Worm (Caenorhabditis elegans) whole organism, L1 larva: ENCODE results near the gene sam-4.
A peak's percentile ranks its signal among the peaks of the same experiment; 100 is the strongest.
"Not testable (repeated sequence)": the region's sequence is repeated elsewhere in the genome, so short reads cannot be mapped to it uniquely, and the experiment has no call there.

Experiments
- F16B12.6 ChIP-seq: fragments of 150-350 bp; optimal IDR thresholded peaks from 2 replicates; lab custom pipeline; 2014; ENCODE audit warnings: missing biosample characterization, missing genetic modification characterization
- aha-1 ChIP-seq: fragments of 150-350 bp; optimal IDR thresholded peaks from 2 replicates; lab custom pipeline; 2014; ENCODE audit warnings: missing biosample characterization, missing genetic modification characterization
- blmp-1 ChIP-seq: fragments of 150-350 bp; optimal IDR thresholded peaks from 2 replicates; lab custom pipeline; 2014; ENCODE audit warnings: missing biosample characterization, missing genetic modification characterization
- ceh-63 ChIP-seq: fragments of 200-800 bp; sonication (Bioruptor generic); optimal IDR thresholded peaks from 2 replicates; lab custom pipeline; 2018; ENCODE audit warnings: mild to moderate bottlenecking, missing genetic modification characterization, missing compliant biosample characterization
- ceh-82 ChIP-seq, 3 experiments: fragments of 150-350 bp in 1 of 3; sonication (generic microtip) in 2 of 3; optimal IDR thresholded peaks; 2 replicates each; lab custom pipeline; 2014 to 2017; ENCODE audit warnings: missing biosample characterization in 3 of 3, missing genetic modification characterization in 3 of 3
- ceh-90 ChIP-seq: sonication (generic microtip); optimal IDR thresholded peaks from 2 replicates; lab custom pipeline; 2016; ENCODE audit warnings: missing genetic modification characterization, missing compliant biosample characterization
- ces-1 ChIP-seq: fragments of 150-350 bp; optimal IDR thresholded peaks from 2 replicates; lab custom pipeline; 2014; ENCODE audit warnings: missing biosample characterization, missing genetic modification reagents, missing genetic modification characterization
- dpl-1 ChIP-seq, 3 experiments: fragments of 150-350 bp in 2 of 3; sonication (generic microtip) in 1 of 3; optimal IDR thresholded peaks; 2 replicates each; lab custom pipeline; 2014 to 2017; ENCODE audit warnings: missing biosample characterization in 3 of 3, missing genetic modification characterization in 3 of 3, missing genetic modification reagents in 3 of 3
- efl-1 ChIP-seq, 4 experiments: fragments of 150-350 bp; optimal IDR thresholded peaks in 3 of 4; peaks in 1 of 4; 1 replicate in 1 of 4; 2 replicates in 3 of 4; lab custom pipeline; 2014; ENCODE audit warnings: missing biosample characterization in 2 of 4, missing genetic modification characterization in 2 of 4, missing genetic modification reagents in 2 of 4
- efl-3 ChIP-seq: fragments of 200-800 bp; sonication (Bioruptor generic); optimal IDR thresholded peaks from 2 replicates; lab custom pipeline; 2018; ENCODE audit warnings: mild to moderate bottlenecking, missing genetic modification characterization, missing compliant biosample characterization
- egl-27 ChIP-seq, 2 experiments: fragments of 150-350 bp in 1 of 2; sonication (generic microtip); optimal IDR thresholded peaks; 3 replicates each; lab custom pipeline; 2017 to 2018; ENCODE audit warnings: missing biosample characterization in 2 of 2, missing genetic modification characterization in 2 of 2, missing genetic modification reagents in 2 of 2
- elt-2 ChIP-seq: sonication (generic microtip); optimal IDR thresholded peaks from 2 replicates; lab custom pipeline; 2016; ENCODE audit warnings: missing genetic modification characterization, mild to moderate bottlenecking, inconsistent platforms, missing compliant biosample characterization, missing genetic modification reagents
- fkh-10 ChIP-seq: sonication (generic microtip); optimal IDR thresholded peaks from 2 replicates; lab custom pipeline; 2017; ENCODE audit warnings: missing biosample characterization, missing genetic modification reagents, missing genetic modification characterization
- hlh-4 ChIP-seq: sonication (generic microtip); optimal IDR thresholded peaks from 2 replicates; lab custom pipeline; 2016; ENCODE audit warnings: mild to moderate bottlenecking, missing genetic modification characterization, missing compliant biosample characterization
- jun-1 ChIP-seq: fragments of 150-350 bp; optimal IDR thresholded peaks from 2 replicates; lab custom pipeline; 2014; ENCODE audit warnings: missing biosample characterization, missing genetic modification reagents, missing genetic modification characterization
- lin-14 ChIP-seq: fragments of 200-800 bp; sonication (Bioruptor generic); optimal IDR thresholded peaks from 2 replicates; lab custom pipeline; 2018; ENCODE audit warnings: mild to moderate bottlenecking, missing genetic modification characterization, moderate library complexity, missing compliant biosample characterization
- lin-15B ChIP-seq: fragments of 150-350 bp; sonication (generic microtip); optimal IDR thresholded peaks from 3 replicates; lab custom pipeline; 2014; ENCODE audit warnings: missing biosample characterization, missing genetic modification characterization
- lin-35 ChIP-seq, 2 experiments: fragments of 150-350 bp; optimal IDR thresholded peaks; 2 replicates each; lab custom pipeline; 2014; ENCODE audit warnings: missing biosample characterization in 2 of 2, missing genetic modification characterization in 2 of 2, missing genetic modification reagents in 2 of 2
- lin-39 ChIP-seq: fragments of 150-350 bp; optimal IDR thresholded peaks from 2 replicates; lab custom pipeline; 2014; ENCODE audit warnings: missing biosample characterization, missing genetic modification reagents, missing genetic modification characterization
- lsy-2 ChIP-seq, 2 experiments: fragments of 150-350 bp; optimal IDR thresholded peaks; 2 replicates each; lab custom pipeline; 2014; ENCODE audit warnings: missing biosample characterization in 2 of 2, missing genetic modification characterization in 2 of 2
- mef-2 ChIP-seq: fragments of 150-350 bp; optimal IDR thresholded peaks from 2 replicates; lab custom pipeline; 2014; ENCODE audit warnings: missing biosample characterization, missing genetic modification characterization
- nhr-20 ChIP-seq: sonication (generic microtip); optimal IDR thresholded peaks from 2 replicates; lab custom pipeline; 2016; ENCODE audit warnings: mild to moderate bottlenecking, missing genetic modification characterization, missing compliant biosample characterization
- nhr-84 ChIP-seq: sonication (generic microtip); optimal IDR thresholded peaks from 2 replicates; lab custom pipeline; 2017; ENCODE audit warnings: missing biosample characterization, missing genetic modification characterization
- nhr-85 ChIP-seq: sonication (generic microtip); peaks from one replicate; lab custom pipeline; 2016; ENCODE audit warnings: missing genetic modification characterization, inconsistent platforms, missing compliant biosample characterization
- pqm-1 ChIP-seq: sonication (generic microtip); optimal IDR thresholded peaks from 3 replicates; lab custom pipeline; 2017; ENCODE audit warnings: missing biosample characterization, missing genetic modification characterization
- unc-130 ChIP-seq: fragments of 150-350 bp; optimal IDR thresholded peaks from 2 replicates; lab custom pipeline; 2017; ENCODE audit warnings: missing biosample characterization, missing genetic modification characterization, inconsistent platforms
- unc-98 ChIP-seq: fragments of 200-800 bp; sonication (Bioruptor generic); IDR thresholded peaks from 2 replicates; pipeline ENCODE4 v1.3.6; 2022; ENCODE audit warnings: missing genetic modification characterization, missing compliant biosample characterization

sam-4 gene

DNA sequence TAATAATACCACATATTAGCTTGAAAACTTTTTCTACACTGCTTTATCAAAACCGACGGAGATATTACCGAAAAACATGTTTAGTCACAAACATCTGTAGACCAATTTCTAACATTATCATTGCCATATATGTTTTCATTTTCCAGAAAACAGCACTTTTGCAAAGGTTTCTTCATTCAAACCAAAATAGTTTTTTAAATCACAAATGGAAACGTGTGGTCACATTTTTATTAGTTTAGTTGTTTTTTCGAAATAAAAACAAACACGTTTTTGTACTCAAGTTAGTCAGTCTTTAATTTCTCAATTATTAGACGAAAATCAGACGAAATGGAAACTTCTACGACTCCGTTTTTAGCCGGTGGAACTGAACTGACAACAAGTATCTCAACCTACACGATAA lies 11.0 kb downstream of the sam-4 start, which contains the start of gene F59E12.3:
F59E12.3 (plus strand) TSS at position 301 of the 400 bp plus-strand sequence.
- TF ChIP-seq fkh-10 (GFP tag; lab: Kevin White, UChicago) (no peak), nhr-85 (tag; lab: Kevin White, UChicago) (peak; percentile 42)

DNA sequence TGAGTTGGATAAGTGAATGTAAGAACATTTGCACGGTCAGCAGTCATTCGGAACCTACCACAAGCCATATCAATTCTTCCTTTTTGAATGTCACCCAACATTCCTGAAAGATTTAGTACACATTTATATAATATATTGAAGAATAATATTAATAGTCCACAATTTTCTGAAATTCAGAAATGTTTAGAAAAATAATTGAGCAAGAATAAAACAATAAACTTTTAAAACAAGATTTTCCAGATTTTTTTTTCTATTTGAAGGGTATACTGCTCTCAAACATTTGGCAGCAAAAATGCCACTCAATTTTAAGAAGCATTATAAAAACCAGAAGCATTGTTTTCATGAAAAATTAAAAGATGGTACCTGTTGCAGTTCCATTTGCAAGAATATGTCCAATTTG lies 12.3 kb downstream of the sam-4 start, which contains the start of gene F59E12.8:
F59E12.8 (minus strand) TSS at position 101 of the 400 bp plus-strand sequence.
- TF ChIP-seq pqm-1 (tag; lab: Kevin White, UChicago) = no peak
- no peak for TF ChIP-seq lin-39
- no peak for TF ChIP-seq jun-1 (tag; lab: Kevin White, UChicago)
- TF ChIP-seq F16B12.6 (tag; lab: Kevin White, UChicago) = no peak

DNA sequence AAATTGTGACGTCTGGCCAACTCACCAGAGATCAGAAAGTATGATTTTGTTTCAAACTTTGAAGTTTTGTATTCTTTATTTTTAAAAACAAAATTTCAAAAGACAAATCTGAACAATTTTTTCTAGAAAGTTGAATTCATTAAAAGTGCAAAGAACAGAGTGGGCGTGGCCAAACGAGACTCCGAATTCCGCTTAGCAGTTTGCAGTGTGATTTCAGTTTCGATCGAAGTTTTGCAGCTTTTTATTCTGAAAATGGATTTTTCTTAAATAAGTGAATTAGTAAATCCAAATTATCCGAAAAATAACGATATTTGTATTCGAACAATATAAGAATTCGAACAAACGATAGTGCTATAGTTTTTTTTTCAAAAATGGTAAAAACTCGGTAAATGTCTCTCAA lies 15.6 kb downstream of the sam-4 start:
- TF ChIP-seq efl-1 (optimal IDR thresholded peaks at IDR 0.05; lab: Kevin White, UChicago) (no peak), efl-1 (GFP tag; optimal IDR thresholded peaks at IDR 0.05 in 1 of 2; lab: Kevin White, UChicago) (peak in 1 of 2 experiments; percentile 54), lsy-2 (tag; optimal IDR thresholded peaks at IDR 0.05; lab: Kevin White, UChicago) (peak in 1 of 2 experiments; percentile 52), lin-14 (GFP tag; lab: Kevin White, UChicago) (no peak), ceh-90 (no peak), aha-1 (tag; lab: Kevin White, UChicago) (no peak), dpl-1 (GFP tag; optimal IDR thresholded peaks at IDR 0.05; lab: Kevin White, UChicago) (peak in 1 of 3 experiments; percentile 30), ces-1 (GFP tag; lab: Kevin White, UChicago) (no peak), nhr-85 (tag; lab: Kevin White, UChicago) (no peak), ceh-63 (GFP tag; lab: Kevin White, UChicago) (no peak), nhr-84 (tag; lab: Kevin White, UChicago) (no peak), ceh-82 (tag; optimal IDR thresholded peaks at IDR 0.05; lab: Kevin White, UChicago) (no peak), blmp-1 (peak; percentile 12), lin-35 (GFP tag; optimal IDR thresholded peaks at IDR 0.05; lab: Kevin White, UChicago) (peak in 1 of 2 experiments; percentile 5)

DNA sequence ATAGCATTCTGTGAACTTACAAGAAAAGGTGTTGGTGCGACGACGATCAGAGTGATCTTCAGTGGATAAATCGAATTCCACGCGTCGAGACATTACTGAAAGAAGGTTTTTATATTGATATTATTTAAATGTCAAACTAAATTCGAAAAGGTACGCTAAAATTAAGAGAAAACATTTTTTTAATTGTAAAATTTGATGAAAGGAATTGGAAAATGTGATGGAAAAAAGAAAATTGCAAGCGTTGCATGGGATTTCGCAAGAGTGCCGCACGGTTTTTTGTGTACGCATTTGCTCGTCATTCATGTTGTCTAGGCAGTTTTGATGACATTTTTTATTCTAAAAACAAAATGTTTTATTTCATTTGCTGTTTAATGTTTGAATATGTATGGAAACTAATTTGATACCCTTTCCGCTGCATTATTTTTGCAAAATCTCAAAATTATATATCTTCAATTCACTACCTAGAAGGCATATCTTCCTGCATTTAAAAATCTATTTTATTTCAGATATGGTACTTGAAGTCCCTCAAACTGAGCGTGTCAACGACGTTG lies 18.2 kb downstream of the sam-4 start, which contains the start of the genes F59E12.6 and npl-4.1:
F59E12.6 (minus strand) TSS at position 101 of the 551 bp plus-strand sequence.
npl-4.1 (plus strand) TSS at position 501 of the 551 bp plus-strand sequence.
- not testable (repeated sequence) for TF ChIP-seq unc-130 (tag; lab: Kevin White, UChicago); unc-98 (GFP tag; lab: Robert Waterston, UW); mef-2 (tag; lab: Kevin White, UChicago)
- TF ChIP-seq, all 84 proteins: peak for 0; not testable (repeated sequence) for 84

DNA sequence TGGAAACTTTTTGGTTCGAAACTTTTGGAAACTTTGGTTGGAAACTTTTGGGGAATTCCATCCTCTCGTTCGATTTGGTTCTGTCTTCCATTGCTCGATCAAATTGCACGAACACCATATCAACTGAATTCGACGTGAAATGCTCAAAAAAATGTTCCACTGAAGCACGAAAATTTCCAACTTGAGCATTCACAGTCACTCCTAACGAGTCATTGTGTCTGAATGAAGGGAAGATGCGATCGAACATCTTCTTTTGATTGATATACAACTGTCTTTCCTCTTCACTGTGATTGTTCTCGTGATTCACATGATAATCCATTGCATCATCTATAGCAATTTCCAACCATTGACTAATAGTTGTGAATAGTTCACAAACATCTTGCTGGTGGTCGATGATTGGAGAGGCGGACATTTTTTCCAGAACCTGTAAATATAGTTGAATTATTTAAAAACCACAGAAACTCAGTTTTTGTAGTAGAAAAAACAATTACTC lies 20.7 kb downstream of the sam-4 start, which contains the start of gene F59E12.15:
F59E12.15 (minus strand) TSS at position 51 of the 493 bp plus-strand sequence.
- no peak for TF ChIP-seq elt-2 (tag; lab: Kevin White, UChicago)
- TF ChIP-seq egl-27 (tag; optimal IDR thresholded peaks at IDR 0.05; lab: Kevin White, UChicago) = no peak
- TF ChIP-seq hlh-4 (tag; lab: Kevin White, UChicago) = no peak
- no peak for TF ChIP-seq nhr-20 (tag; lab: Kevin White, UChicago)
- no peak for TF ChIP-seq ceh-90

DNA sequence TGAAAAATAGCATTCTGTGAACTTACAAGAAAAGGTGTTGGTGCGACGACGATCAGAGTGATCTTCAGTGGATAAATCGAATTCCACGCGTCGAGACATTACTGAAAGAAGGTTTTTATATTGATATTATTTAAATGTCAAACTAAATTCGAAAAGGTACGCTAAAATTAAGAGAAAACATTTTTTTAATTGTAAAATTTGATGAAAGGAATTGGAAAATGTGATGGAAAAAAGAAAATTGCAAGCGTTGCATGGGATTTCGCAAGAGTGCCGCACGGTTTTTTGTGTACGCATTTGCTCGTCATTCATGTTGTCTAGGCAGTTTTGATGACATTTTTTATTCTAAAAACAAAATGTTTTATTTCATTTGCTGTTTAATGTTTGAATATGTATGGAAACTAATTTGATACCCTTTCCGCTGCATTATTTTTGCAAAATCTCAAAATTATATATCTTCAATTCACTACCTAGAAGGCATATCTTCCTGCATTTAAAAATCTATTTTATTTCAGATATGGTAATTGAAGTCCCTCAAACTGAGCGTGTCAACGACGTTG lies 26.6 kb downstream of the sam-4 start, which contains the start of the genes eif-3.L and npl-4.2:
eif-3.L (minus strand) TSS at position 101 of the 557 bp plus-strand sequence.
npl-4.2 (plus strand) TSS at position 507 of the 557 bp plus-strand sequence.
- not testable (repeated sequence) for TF ChIP-seq hlh-4 (tag; lab: Kevin White, UChicago); lin-15B (tag; lab: Kevin White, UChicago); efl-3
